Worm (Caenorhabditis elegans) whole organism, young adult: ENCODE data around the gene puf-6.
A peak's percentile ranks its signal among the peaks of the same experiment; 100 is the strongest.

Experiments
- C17E4.6 ChIP-seq: fragments of 200-800 bp; sonication (Bioruptor generic); IDR thresholded peaks from 2 replicates; pipeline ENCODE4 v1.3.6; 2022; ENCODE audit warnings: missing genetic modification reagents, missing genetic modification characterization, missing compliant biosample characterization
- D2030.7 ChIP-seq: fragments of 200-800 bp; sonication (Bioruptor generic); IDR thresholded peaks from 2 replicates; pipeline ENCODE4 v1.3.6; 2022; ENCODE audit warnings: missing genetic modification reagents, missing genetic modification characterization, missing compliant biosample characterization
- F23B12.7 ChIP-seq: sonication (generic microtip); optimal IDR thresholded peaks from 2 replicates; lab custom pipeline; 2017; ENCODE audit warnings: missing genetic modification characterization, mild to moderate bottlenecking, missing compliant biosample characterization, antibody characterized with exemption, moderate library complexity; ENCODE audit not compliant: insufficient read depth
- F33H1.4 ChIP-seq: fragments of 200-800 bp; sonication (Bioruptor generic); IDR thresholded peaks from 2 replicates; pipeline ENCODE4 v1.3.6; 2022; ENCODE audit warnings: missing genetic modification reagents, missing genetic modification characterization, missing compliant biosample characterization
- F52B5.7 ChIP-seq: sonication (generic microtip); optimal IDR thresholded peaks from 2 replicates; lab custom pipeline; 2016; ENCODE audit warnings: mild to moderate bottlenecking, missing genetic modification characterization, missing compliant biosample characterization
- F55B11.4 ChIP-seq: sonication (generic microtip); optimal IDR thresholded peaks from 2 replicates; lab custom pipeline; 2016; ENCODE audit warnings: missing compliant biosample characterization, missing genetic modification characterization, borderline replicate concordance; ENCODE audit not compliant: insufficient read depth
- K12H6.12 ChIP-seq: fragments of 200-800 bp; sonication (Bioruptor generic); optimal IDR thresholded peaks from 2 replicates; lab custom pipeline; 2018; ENCODE audit warnings: mild to moderate bottlenecking, missing genetic modification characterization, missing compliant biosample characterization
- T07F8.4 ChIP-seq: sonication (generic microtip); optimal IDR thresholded peaks from 2 replicates; lab custom pipeline; 2016; ENCODE audit warnings: mild to moderate bottlenecking, missing genetic modification characterization, moderate library complexity, missing compliant biosample characterization
- T26A5.8 ChIP-seq: sonication (generic microtip); optimal IDR thresholded peaks from 2 replicates; lab custom pipeline; 2016; ENCODE audit warnings: missing genetic modification characterization, missing compliant biosample characterization
- Y79H2A.3 ChIP-seq: fragments of 200-800 bp; sonication (Bioruptor generic); conservative IDR thresholded peaks from 2 replicates; pipeline ENCODE4 v1.3.6; 2022; ENCODE audit warnings: missing genetic modification reagents, missing genetic modification characterization, missing compliant biosample characterization
- athp-1 ChIP-seq: sonication (generic microtip); optimal IDR thresholded peaks from 2 replicates; lab custom pipeline; 2017; ENCODE audit warnings: mild to moderate bottlenecking, missing genetic modification characterization, missing compliant biosample characterization
- cebp-1 ChIP-seq, 2 experiments: fragments of 200-800 bp in 1 of 2; sonication (Bioruptor generic) in 1 of 2; sonication (generic microtip) in 1 of 2; IDR thresholded peaks in 1 of 2; optimal IDR thresholded peaks in 1 of 2; 2 replicates each; pipeline versions ENCODE4 v1.3.6 to Lab custom; 2017 to 2022; ENCODE audit warnings: missing compliant biosample characterization in 2 of 2, missing genetic modification characterization in 2 of 2, mild to moderate bottlenecking in 1 of 2, missing genetic modification reagents in 1 of 2, moderate library complexity in 1 of 2
- ceh-27 ChIP-seq: fragments of 200-800 bp; sonication (Bioruptor generic); optimal IDR thresholded peaks from 2 replicates; lab custom pipeline; 2018; ENCODE audit warnings: mild to moderate bottlenecking, missing genetic modification characterization, moderate library complexity, missing compliant biosample characterization
- ceh-91 ChIP-seq: fragments of 200-800 bp; sonication (Bioruptor generic); IDR thresholded peaks from 2 replicates; pipeline ENCODE4 v1.3.6; 2022; ENCODE audit warnings: missing genetic modification reagents, missing genetic modification characterization, missing compliant biosample characterization
- dox-1 ChIP-seq: fragments of 200-800 bp; sonication (Bioruptor generic); IDR thresholded peaks from 2 replicates; pipeline ENCODE4 v1.3.6; 2022; ENCODE audit warnings: missing genetic modification reagents, missing genetic modification characterization, missing compliant biosample characterization
- dpl-1 ChIP-seq: fragments of 150-350 bp; optimal IDR thresholded peaks from 2 replicates; lab custom pipeline; 2014; ENCODE audit warnings: missing biosample characterization, missing genetic modification reagents, missing genetic modification characterization
- egrh-3 ChIP-seq: fragments of 200-800 bp; sonication (Bioruptor generic); IDR thresholded peaks from 2 replicates; pipeline ENCODE4 v1.3.6; 2022; ENCODE audit warnings: missing genetic modification reagents, missing genetic modification characterization, missing compliant biosample characterization
- fkh-3 ChIP-seq: sonication (generic microtip); optimal IDR thresholded peaks from 2 replicates; lab custom pipeline; 2016; ENCODE audit warnings: mild to moderate bottlenecking, missing genetic modification characterization, missing compliant biosample characterization
- hmg-1.2 ChIP-seq: fragments of 200-800 bp; sonication (Bioruptor generic); IDR thresholded peaks from 2 replicates; pipeline ENCODE4 v1.3.6; 2022; ENCODE audit warnings: missing genetic modification reagents, missing genetic modification characterization, missing compliant biosample characterization
- lsy-27 ChIP-seq: sonication (generic microtip); optimal IDR thresholded peaks from 2 replicates; lab custom pipeline; 2017; ENCODE audit warnings: missing genetic modification characterization, mild to moderate bottlenecking, missing compliant biosample characterization, antibody characterized with exemption, missing genotype, borderline replicate concordance; ENCODE audit not compliant: insufficient read depth
- madf-3 ChIP-seq: fragments of 200-800 bp; sonication (Bioruptor generic); IDR thresholded peaks from 2 replicates; pipeline ENCODE4 v1.3.6; 2022; ENCODE audit warnings: missing genetic modification reagents, missing genetic modification characterization, missing compliant biosample characterization
- nfya-1 ChIP-seq: sonication (generic microtip); optimal IDR thresholded peaks from 2 replicates; lab custom pipeline; 2017; ENCODE audit warnings: antibody characterized with exemption, missing compliant biosample characterization, missing genetic modification characterization, borderline replicate concordance; ENCODE audit not compliant: insufficient read depth
- nfya-2 ChIP-seq: fragments of 200-800 bp; sonication (Bioruptor generic); IDR thresholded peaks from 2 replicates; pipeline ENCODE4 v1.3.6; 2022; ENCODE audit warnings: missing genetic modification reagents, missing genetic modification characterization, missing compliant biosample characterization
- nhr-179 ChIP-seq: sonication (generic microtip); optimal IDR thresholded peaks from 2 replicates; lab custom pipeline; 2016; ENCODE audit warnings: mild to moderate bottlenecking, missing genetic modification characterization, missing compliant biosample characterization
- nhr-80 ChIP-seq: sonication (generic microtip); optimal IDR thresholded peaks from 2 replicates; lab custom pipeline; 2016; ENCODE audit warnings: missing genetic modification characterization, missing compliant biosample characterization
- pbrm-1 ChIP-seq: fragments of 200-800 bp; sonication (Bioruptor generic); IDR thresholded peaks from 2 replicates; pipeline ENCODE4 v1.3.6; 2022; ENCODE audit warnings: missing genetic modification reagents, missing genetic modification characterization, missing compliant biosample characterization
- unc-130 ChIP-seq: sonication (generic microtip); optimal IDR thresholded peaks from 2 replicates; lab custom pipeline; 2016; ENCODE audit warnings: missing genetic modification reagents, missing genetic modification characterization, missing compliant biosample characterization
- zfh-2 ChIP-seq: fragments of 200-800 bp; sonication (Bioruptor generic); conservative IDR thresholded peaks from 2 replicates; pipeline ENCODE4 v1.3.6; 2022; ENCODE audit warnings: missing genetic modification reagents, missing genetic modification characterization, missing compliant biosample characterization
- ztf-22 ChIP-seq: fragments of 200-800 bp; sonication (Bioruptor generic); optimal IDR thresholded peaks from 2 replicates; lab custom pipeline; 2018; ENCODE audit warnings: mild to moderate bottlenecking, missing genetic modification characterization, moderate library complexity, missing compliant biosample characterization
- ztf-25 ChIP-seq: fragments of 200-800 bp; sonication (Bioruptor generic); IDR thresholded peaks from 2 replicates; pipeline ENCODE4 v1.3.6; 2022; ENCODE audit warnings: missing genetic modification reagents, missing genetic modification characterization, missing compliant biosample characterization
- ztf-26 ChIP-seq: sonication (generic microtip); optimal IDR thresholded peaks from 2 replicates; lab custom pipeline; 2017; ENCODE audit warnings: missing genetic modification characterization, missing compliant biosample characterization

Gene puf-6

DNA sequence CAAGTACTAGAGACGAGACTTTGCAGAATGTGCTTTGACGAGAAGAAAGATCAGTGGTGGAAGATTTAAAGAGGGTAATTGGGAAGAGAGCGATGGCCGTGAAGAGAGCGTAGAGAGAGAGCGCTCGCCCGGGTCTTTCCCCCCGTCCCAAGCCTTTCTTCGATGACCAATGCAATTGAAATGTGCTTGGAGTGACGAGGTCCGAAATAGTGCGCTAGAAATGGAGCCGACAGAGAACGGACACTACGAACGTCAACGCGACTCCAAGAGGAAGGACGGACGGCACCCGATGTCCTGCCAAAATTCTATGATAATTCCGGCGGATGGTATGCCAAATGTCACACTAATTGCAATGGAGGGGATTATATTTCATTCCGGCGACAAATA, 13.2 kb downstream of the puf-6 start:
- TF ChIP-seq cebp-1 (GFP tag; IDR thresholded peaks at IDR 0.05; lab: Robert Waterston, UW), result no peak
- TF ChIP-seq cebp-1 (tag; optimal IDR thresholded peaks at IDR 0.05; lab: Kevin White, UChicago), result peak; percentile 8
- peak; percentile 33; the same call in 1 of the 2 replicates for TF ChIP-seq hmg-1.2
- TF ChIP-seq ceh-27 (GFP tag; lab: Kevin White, UChicago), result no peak
- TF ChIP-seq ztf-26, result no peak
- 0 out of 2 replicates have a peak, but pooled peaks have one; percentile 13 for TF ChIP-seq madf-3
- no peak for TF ChIP-seq nfya-2 (GFP tag; lab: Robert Waterston, UW)
- TF ChIP-seq athp-1 (tag; lab: Kevin White, UChicago), result no peak
- TF ChIP-seq zfh-2 (GFP tag; lab: Robert Waterston, UW), result peak; percentile 61; the same call in 1 of the 2 replicates
- no peak for TF ChIP-seq Y79H2A.3
- no peak for TF ChIP-seq D2030.7 (GFP tag; lab: Robert Waterston, UW)

DNA sequence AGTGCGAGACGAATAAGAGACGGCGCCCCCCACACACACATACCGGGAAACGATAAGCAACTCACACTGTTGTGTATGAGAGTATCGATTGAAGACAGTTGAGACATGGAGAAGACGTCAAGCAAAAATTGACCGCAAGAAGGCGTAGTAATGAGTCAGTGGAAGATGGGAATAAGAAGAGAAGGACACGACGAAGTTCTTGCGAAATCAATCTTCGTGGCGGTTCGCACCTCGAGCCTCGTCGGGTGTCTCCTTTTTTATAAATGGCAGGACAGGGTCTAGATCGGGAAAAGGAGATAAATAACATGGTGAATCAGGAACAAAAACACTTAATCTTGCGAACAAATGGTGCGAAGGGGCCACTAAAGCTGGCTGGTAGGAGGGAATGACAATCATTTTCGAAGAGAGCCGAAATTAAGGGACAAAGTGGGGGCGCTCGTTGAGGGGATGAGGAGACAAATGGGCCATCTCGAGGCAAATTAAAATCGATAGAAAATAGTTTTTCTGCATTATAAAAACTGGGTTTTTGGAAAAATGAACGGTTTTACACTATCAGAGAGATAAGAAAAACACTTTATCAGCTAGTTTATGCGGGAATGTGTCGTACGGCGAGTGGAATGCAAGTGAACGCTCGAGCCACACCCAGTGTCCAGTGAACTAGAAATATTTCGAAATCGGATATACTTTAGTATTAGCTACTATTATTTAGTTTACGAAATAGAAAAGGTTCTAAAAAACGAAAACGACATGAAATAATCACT, 13.8 kb downstream of the puf-6 start:
- TF ChIP-seq ceh-91 (GFP tag; lab: Robert Waterston, UW), result no peak
- TF ChIP-seq cebp-1 (GFP tag; IDR thresholded peaks at IDR 0.05; lab: Robert Waterston, UW), result no peak
- peak; percentile 64 for TF ChIP-seq cebp-1 (tag; optimal IDR thresholded peaks at IDR 0.05; lab: Kevin White, UChicago)
- TF ChIP-seq ztf-22 (GFP tag; lab: Kevin White, UChicago), result no peak
- TF ChIP-seq dox-1, result 0 out of 2 replicates have a peak, but pooled peaks have one; percentile 1
- TF ChIP-seq ztf-25 (GFP tag; lab: Robert Waterston, UW), result no peak
- TF ChIP-seq T26A5.8 (tag; lab: Kevin White, UChicago), result no peak
- no peak for TF ChIP-seq nfya-1 (tag; lab: Kevin White, UChicago)
- no peak for TF ChIP-seq C17E4.6 (GFP tag; lab: Robert Waterston, UW)
- no peak for TF ChIP-seq egrh-3 (GFP tag; lab: Robert Waterston, UW)
- no peak for TF ChIP-seq D2030.7 (GFP tag; lab: Robert Waterston, UW)
- TF ChIP-seq nhr-179 (tag; lab: Kevin White, UChicago), result no peak
- no peak for TF ChIP-seq F55B11.4
- TF ChIP-seq T07F8.4 (tag; lab: Kevin White, UChicago), result no peak
- TF ChIP-seq lsy-27 (tag; lab: Kevin White, UChicago), result no peak

DNA sequence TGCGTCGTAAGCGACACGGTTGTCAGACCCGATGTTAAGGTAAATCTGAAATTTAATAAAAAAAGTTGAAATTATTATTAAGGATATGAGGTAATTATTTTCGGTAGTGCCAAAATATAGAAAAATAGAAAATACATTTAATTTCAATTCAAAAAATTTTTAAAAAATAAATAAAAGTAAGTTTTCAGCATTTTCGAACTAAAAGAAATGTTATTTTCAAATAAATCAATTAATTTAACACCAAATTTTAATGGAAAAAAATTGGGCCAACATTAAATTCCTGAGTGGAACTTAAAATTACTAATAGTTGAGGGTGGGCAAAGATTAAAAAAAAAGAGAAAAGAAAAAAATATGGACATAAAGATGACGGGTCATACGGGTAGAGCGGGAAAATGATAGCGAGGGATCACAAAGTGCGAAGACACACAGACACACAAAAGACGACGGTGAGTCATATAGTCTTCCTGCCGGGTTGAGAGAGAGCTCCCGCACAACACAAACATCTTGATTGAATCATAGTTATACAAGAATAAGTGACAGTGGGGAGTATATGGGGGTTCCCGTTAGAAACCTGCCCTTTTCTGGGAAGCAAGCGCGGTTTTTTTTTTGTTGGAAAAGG, 17.3 kb downstream of the puf-6 start, which contains the start of gene max-2:
Gene max-2 (minus strand): TSS at position 51 of the 619 bp plus-strand sequence.
- TF ChIP-seq dpl-1 (GFP tag; lab: Kevin White, UChicago) (no peak), Y79H2A.3 (no peak), unc-130 (no peak), F52B5.7 (tag; lab: Kevin White, UChicago) (no peak), ceh-27 (GFP tag; lab: Kevin White, UChicago) (no peak), pbrm-1 (GFP tag; lab: Robert Waterston, UW) (no peak), cebp-1 (GFP tag; IDR thresholded peaks at IDR 0.05; lab: Robert Waterston, UW) (no peak), cebp-1 (tag; optimal IDR thresholded peaks at IDR 0.05; lab: Kevin White, UChicago) (peak; percentile 27), dox-1 (peak; percentile 33; the same call in 1 of the 2 replicates), hmg-1.2 (peak; percentile 34; the same call in 1 of the 2 replicates), athp-1 (tag; lab: Kevin White, UChicago) (no peak), fkh-3 (tag; lab: Kevin White, UChicago) (no peak), F23B12.7 (tag; lab: Kevin White, UChicago) (no peak), K12H6.12 (no peak), F33H1.4 (GFP tag; lab: Robert Waterston, UW) (no peak), nhr-80 (tag; lab: Kevin White, UChicago) (peak; percentile 66)
